Worm (Caenorhabditis elegans): ENCODE data around the gene acr-14.
A peak's percentile ranks its signal among the peaks of the same experiment; 100 is the strongest.

DNA sequence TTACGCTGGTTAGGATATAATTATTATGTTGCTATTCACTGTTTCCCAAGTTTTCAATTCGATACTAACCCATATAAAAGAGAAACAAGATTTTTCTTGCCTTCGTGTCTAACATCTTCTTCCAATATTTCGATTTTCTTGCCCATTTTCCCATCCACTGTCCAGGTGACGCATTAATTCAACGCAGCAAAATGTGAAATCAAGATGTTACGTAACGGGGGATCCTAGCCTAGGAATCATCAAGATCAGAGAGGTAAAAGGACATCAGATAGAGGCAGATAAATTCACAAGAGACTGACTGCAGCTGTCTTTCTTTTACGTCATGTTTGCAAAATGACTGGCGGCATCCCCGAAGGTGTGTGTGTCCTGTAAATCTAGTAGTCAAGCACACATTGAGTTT, 47.6 kb upstream of the acr-14 start:
- no peak for TF ChIP-seq mxl-3 (GFP tag; optimal IDR thresholded peaks at IDR 0.05)
- no peak for TF ChIP-seq nhr-237 (tag; optimal IDR thresholded peaks at IDR 0.05)
- TF ChIP-seq dmd-9 (GFP tag; IDR thresholded peaks at IDR 0.05): no peak
- no peak for TF ChIP-seq nhr-11 (tag; optimal IDR thresholded peaks at IDR 0.05)
- TF ChIP-seq F49E8.2 (tag; optimal IDR thresholded peaks at IDR 0.05; ENCODE audit: borderline replicate concordance): no peak
- TF ChIP-seq dmd-6 (GFP tag; IDR thresholded peaks at IDR 0.05): no peak
- TF ChIP-seq daf-19 (GFP tag; conservative IDR thresholded peaks at IDR 0.05): no peak
- TF ChIP-seq unc-62 (GFP tag; optimal IDR thresholded peaks at IDR 0.05 in 1 of 2): peak in 1 of 2 experiments; percentile 99
- no peak for TF ChIP-seq unc-62 (tag; optimal IDR thresholded peaks at IDR 0.05)
- no peak for TF ChIP-seq unc-39 (tag; optimal IDR thresholded peaks at IDR 0.05)
- no peak for TF ChIP-seq mdl-1 (tag; optimal IDR thresholded peaks at IDR 0.05)

Data from whole organism, L4 larva.